Fruit fly (Drosophila melanogaster) whole organism: ENCODE results near the gene CG15406.
A peak's percentile ranks its signal among the peaks of the same experiment; 100 is the strongest.

Source experiments
- CG8478 ChIP-seq: fragments of >200 bp; optimal IDR thresholded peaks from 2 replicates; lab custom pipeline; 2018; ENCODE audit warnings: inconsistent platforms
- Dll ChIP-seq: fragments of >200 bp; optimal IDR thresholded peaks from 2 replicates; lab custom pipeline; 2017
- EcR ChIP-seq, 2 experiments: fragments of >200 bp; optimal IDR thresholded peaks; 2 replicates each; lab custom pipeline; 2017; ENCODE audit warnings: missing biosample characterization in 2 of 2, missing genetic modification characterization in 2 of 2, missing genetic modification reagents in 2 of 2
- pan ChIP-seq: fragments of >200 bp; optimal IDR thresholded peaks from 2 replicates; lab custom pipeline; 2017
- psq ChIP-seq: fragments of >200 bp; optimal IDR thresholded peaks from 2 replicates; lab custom pipeline; 2017
- usp ChIP-seq: fragments of >200 bp; optimal IDR thresholded peaks from 2 replicates; lab custom pipeline; 2017; ENCODE audit warnings: missing biosample characterization, missing genetic modification characterization, mixed read lengths

The CG15406 gene

DNA sequence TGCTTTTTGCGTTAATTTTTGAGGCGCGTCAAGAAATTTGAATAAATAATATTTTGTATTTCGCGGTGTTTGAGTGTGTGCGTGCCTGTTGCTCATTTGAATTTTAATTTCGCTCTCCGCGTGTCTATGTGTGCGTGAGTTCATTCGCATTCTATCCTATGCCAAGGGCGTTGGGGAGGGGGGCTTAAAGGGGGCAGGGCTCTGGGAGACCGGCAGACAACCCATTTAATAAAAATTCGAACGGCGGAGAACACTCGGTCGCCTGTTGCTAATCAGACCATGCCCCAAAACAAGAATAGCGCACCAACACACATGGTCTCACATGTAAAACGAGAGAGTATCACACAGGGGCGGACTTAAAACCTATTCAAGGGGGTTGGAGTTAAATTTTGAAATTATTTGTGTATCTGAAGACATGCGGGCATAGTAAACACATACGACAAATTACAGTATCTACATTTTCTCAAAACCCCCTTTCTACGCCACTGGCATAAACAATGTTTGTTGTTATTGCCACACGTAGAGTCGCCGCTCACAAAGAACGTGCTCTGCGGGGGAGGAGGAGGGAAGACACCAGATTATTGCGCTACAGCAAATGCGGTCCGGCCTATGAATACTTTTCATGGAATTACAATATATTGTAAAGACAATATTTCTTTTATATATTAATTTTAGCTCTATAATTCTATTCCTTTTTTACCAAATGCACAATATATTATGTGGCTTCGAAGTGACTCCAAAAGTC lies 7.1 kb upstream of the CG15406 start:
- no peak for TF ChIP-seq usp (GFP tag; lab: Kevin White, UChicago)
- no peak for TF ChIP-seq pan (lab: Kevin White, UChicago)
- TF ChIP-seq CG8478 (lab: Kevin White, UChicago), result no peak
- peak; percentile 31 to 74 for TF ChIP-seq EcR (GFP tag; optimal IDR thresholded peaks at IDR 0.05; lab: Kevin White, UChicago)
- TF ChIP-seq psq, result no peak

DNA sequence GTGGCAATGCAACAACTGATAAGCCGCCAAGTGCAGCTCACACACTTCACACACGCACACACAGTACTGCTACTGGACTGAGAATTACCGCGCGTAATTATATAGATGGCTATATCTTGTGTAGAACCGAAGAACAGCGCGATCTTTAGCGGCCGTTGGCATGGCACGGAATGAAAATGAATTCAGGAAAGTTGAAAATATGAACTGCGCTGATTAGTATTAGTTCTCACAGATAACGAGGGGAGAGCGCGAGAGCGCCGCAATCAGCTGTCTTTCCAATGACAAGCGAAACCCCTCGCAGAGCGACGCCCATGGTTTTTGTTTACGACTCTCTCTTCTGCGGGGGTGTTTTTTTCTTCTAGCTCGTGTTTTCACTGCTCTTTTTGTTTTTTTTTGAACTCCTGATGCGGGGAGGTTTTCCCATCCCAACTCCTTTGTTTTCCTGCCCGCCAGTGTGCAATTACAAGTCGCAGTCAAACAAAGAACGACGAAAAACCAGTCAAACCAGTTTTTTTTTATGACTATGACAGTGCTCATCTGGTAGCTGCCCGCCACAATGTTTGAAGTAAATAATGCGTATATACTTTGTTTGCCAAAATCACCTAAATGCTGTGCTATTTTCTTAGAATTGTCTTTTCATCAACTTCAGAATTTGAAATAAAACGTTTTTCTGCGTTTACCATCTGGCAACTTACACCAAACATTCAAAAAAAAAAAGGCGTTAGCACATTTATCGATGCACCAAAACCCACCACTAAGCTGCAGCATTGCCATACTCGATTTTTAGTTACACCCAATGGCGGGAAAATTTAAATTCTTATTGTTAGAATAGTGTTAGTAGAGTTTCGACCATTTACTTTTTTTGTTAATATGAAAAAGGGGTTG lies 5.8 kb upstream of the CG15406 start, which contains the start of gene CG9663:
CG9663 (minus strand) TSS at position 173 of the 885 bp plus-strand sequence.
- no peak for TF ChIP-seq Dll (lab: Kevin White, UChicago)
- no peak for TF ChIP-seq pan (lab: Kevin White, UChicago)
- TF ChIP-seq usp (GFP tag; lab: Kevin White, UChicago), result no peak
- TF ChIP-seq psq, result no peak
- TF ChIP-seq EcR (GFP tag; optimal IDR thresholded peaks at IDR 0.05; lab: Kevin White, UChicago), result peak in 1 of 2 experiments; percentile 5

DNA sequence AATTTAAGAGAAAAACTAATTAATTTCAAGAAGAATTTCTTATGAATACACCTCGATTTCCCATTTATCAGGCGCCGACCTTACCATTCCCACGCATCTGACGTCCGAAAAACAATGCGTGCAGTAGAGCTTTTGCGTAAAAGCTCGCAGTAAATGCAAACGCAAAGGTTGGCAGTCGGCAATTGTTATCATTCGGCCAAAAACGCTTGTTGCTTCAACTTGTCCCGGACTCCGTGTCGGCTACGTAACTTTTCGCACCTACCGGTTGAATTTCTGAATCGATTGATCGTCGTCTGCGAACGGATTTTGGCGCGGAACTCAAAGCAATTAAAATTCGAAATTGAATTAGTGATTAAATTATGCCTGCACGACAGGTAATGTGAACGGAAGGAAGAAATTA lies 5.1 kb upstream of the CG15406 start, which contains the start of gene CG3277:
CG3277 (plus strand) TSS at position 208 of the 400 bp plus-strand sequence.
- TF ChIP-seq Dll (lab: Kevin White, UChicago), result no peak
- TF ChIP-seq EcR (GFP tag; optimal IDR thresholded peaks at IDR 0.05; lab: Kevin White, UChicago), result no peak
- TF ChIP-seq pan (lab: Kevin White, UChicago), result no peak
- TF ChIP-seq CG8478 (lab: Kevin White, UChicago), result no peak
- TF ChIP-seq usp (GFP tag; lab: Kevin White, UChicago), result no peak
- no peak for TF ChIP-seq psq

DNA sequence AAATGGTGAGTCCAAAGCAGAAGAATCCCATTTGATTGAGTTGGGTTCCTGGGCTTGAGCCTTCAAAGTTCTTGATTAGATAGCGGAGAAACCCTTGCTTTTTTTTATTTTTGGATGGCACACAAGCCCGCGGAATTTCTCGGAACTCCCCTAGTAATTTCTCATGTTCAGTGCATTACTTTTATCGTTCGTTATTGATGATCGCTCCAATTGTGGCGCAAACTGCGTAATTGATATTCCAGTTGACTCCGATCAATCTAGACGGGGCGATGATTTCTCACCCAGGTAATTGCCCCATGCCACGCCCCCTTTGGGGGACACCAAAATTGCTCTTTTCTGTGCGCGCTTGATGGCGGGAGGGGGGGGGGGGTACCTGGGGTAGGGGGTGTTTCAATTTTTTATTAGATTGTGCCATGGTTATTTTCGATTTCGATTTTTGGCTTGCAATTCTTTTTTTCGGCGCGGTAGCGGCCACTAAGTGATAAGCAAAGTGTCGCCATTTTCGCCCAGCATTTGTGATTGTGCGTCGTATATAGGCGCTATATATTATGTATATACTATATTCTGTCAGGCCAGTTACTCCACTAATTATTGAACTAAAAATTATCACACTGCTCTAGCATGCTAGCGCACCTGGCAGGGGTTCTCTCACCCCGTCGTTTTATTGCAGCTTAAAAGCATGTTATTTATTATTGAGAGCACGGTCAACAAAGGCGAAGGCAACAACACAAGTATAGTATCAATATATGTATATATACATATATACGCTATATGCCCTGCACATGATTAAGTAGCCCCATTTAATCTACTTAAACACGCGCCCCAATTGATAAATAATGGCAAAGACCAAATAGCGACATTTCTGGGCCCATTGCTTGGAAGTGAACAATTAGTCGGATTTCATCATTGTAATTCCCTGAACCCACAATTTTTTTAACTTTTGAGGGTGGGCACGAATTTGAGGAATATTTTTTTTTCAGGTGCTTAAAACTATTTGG lies 3.9 kb upstream of the CG15406 start:
- no peak for TF ChIP-seq Dll (lab: Kevin White, UChicago)

DNA sequence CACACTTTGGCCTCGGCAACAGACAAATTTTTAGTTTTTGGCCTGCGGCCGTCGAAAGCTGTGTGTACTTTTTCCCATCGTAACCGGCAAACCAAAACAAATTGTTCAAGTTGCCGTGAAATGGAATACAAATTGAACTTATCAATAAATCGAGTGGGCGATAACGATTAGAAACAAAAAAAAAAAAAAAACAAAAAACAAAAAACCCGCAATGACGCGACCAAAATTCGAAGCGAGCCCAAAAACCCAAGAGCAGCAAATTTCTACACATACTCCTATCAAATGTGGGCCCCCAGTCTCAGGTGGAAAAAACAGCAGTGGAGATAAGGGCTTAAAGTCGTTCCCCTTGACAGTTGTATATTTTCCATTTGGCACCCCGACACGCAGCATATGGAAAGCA lies 1.8 kb upstream of the CG15406 start:
- TF ChIP-seq usp (GFP tag; lab: Kevin White, UChicago) (no peak), pan (lab: Kevin White, UChicago) (no peak), CG8478 (lab: Kevin White, UChicago) (no peak), psq (no peak), Dll (lab: Kevin White, UChicago) (no peak), EcR (GFP tag; optimal IDR thresholded peaks at IDR 0.05; lab: Kevin White, UChicago) (no peak)

DNA sequence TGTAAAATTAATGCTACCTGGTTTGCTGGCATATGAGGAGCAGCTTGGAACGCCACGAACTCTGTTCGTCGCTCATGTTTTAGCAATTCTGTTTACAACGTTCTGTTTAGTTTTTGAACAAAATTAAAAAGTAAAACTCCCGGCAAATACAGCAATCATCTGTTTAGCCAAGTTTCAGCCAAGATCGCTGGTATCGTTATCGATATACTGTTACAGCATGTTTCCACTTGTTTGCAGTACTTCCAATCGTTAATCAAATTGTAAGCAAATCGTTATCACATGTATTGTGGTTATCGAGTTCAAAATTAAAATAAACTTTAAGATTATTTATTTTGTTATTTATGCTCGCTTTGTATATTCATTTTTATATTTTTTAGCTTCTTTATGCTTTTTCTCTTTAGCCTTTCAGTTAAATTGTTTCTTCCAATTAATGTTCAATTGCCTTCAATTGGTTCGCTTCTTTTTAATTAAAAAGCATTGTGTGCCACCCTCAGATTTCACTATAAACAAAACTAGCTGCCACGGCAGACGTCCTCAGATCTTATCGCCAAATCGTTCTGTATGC lies 10.8 kb downstream of the CG15406 start, which contains the start of the genes Fign and CG8837:
Fign (minus strand) TSS at position 142 of the 565 bp plus-strand sequence.
CG8837 (plus strand) TSS at position 515 of the 565 bp plus-strand sequence.
- TF ChIP-seq pan (lab: Kevin White, UChicago), result no peak
- TF ChIP-seq usp (GFP tag; lab: Kevin White, UChicago), result no peak
- TF ChIP-seq CG8478 (lab: Kevin White, UChicago), result no peak
- TF ChIP-seq psq, result no peak
- no peak for TF ChIP-seq Dll (lab: Kevin White, UChicago)
- TF ChIP-seq EcR (GFP tag; optimal IDR thresholded peaks at IDR 0.05; lab: Kevin White, UChicago), result no peak

DNA sequence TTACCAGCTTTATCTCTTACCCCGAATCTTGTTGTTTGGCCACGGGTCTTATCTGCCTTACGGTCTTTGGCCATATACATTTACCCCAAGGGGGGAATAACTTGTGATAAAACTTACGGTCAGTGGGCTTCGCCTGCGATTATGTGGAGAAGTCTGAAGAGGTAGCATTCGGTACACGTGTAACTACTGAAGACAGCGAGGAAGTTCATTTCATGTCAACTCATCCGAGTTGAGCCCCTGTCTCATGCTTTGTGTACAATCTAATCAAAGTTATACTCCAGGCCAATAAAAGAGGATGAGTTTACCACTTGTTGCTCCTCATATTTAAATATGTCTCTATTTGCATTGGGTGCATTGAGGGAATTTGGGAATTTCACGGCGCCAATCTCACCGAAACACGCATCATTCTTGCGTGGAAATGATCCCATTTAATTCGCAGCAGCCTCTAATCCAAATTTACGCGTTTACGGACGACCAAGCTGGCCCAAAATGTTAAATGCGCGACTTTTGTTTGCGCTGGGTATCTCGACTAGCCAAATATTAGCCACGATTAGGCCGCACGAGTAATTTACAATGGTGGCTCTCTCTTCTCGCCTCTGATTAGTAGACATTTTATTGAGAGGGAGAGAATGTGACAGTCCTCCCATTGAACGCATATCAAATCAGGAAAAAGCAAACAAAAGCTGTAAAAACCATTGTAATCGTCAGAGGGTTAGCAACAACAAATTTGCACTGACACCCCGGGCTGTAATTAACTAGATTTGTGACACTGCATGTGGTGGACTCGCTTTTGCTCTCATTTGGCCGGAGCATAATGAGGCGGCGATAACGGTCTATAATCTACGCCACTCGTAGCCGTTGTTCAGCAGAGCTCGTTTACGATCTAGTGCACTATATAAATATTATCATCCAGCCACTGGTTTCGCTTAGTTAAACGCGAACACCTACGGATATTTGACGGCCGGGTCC lies 14.6 kb downstream of the CG15406 start, which contains the start of gene CG33281:
CG33281 (plus strand) TSS at position 919 of the 969 bp plus-strand sequence.
- TF ChIP-seq pan (lab: Kevin White, UChicago) (no peak), EcR (GFP tag; optimal IDR thresholded peaks at IDR 0.05; lab: Kevin White, UChicago) (no peak), Dll (lab: Kevin White, UChicago) (no peak), usp (GFP tag; lab: Kevin White, UChicago) (no peak), psq (no peak), CG8478 (lab: Kevin White, UChicago) (no peak)

DNA sequence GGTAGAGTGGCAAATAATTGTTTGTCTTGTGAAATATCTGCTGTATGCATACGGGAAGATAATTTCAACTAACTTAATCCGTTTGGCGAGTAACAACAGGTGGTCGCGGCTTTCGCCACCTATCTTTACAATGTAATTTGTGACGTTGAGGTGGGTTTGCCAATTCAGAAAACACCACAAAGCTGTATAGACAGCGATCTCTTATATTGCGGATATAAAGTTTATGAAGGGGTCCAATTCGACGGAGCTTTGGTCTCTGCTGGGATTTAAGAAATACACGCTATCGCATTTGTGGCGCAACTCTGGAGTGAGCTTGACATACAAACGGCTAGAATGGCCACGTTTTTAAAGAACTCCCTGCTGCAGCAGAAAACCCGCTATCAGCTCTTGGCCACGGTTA lies 18.6 kb downstream of the CG15406 start, which contains the start of gene CG33282:
CG33282 (plus strand) TSS at position 301 of the 400 bp plus-strand sequence.
- TF ChIP-seq Dll (lab: Kevin White, UChicago) (no peak), usp (GFP tag; lab: Kevin White, UChicago) (no peak), CG8478 (lab: Kevin White, UChicago) (no peak), psq (no peak), pan (lab: Kevin White, UChicago) (no peak), EcR (GFP tag; optimal IDR thresholded peaks at IDR 0.05; lab: Kevin White, UChicago) (no peak)

DNA sequence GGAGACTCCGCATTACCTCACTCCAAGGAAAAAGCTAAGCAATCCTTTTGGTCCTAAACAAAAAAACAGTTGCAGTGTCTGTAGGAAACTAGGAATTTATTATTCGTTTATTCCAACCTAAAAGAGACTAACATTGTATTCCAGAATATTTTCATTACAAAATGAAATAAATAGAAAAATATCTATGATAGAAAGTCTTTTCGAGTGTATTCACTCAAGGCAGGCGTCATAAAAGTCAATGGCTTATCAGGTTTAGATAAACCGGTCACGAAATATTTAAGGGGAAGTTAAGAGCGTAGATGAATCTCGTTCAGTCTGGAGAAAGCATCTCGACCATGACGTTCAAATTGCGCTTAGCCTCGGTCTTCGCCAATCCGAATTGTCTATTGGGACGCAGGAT lies 21.6 kb downstream of the CG15406 start, which contains the start of gene CG3285:
CG3285 (plus strand) TSS at position 301 of the 400 bp plus-strand sequence.
- TF ChIP-seq psq, result no peak
- no peak for TF ChIP-seq pan (lab: Kevin White, UChicago)
- no peak for TF ChIP-seq CG8478 (lab: Kevin White, UChicago)
- no peak for TF ChIP-seq usp (GFP tag; lab: Kevin White, UChicago)
- TF ChIP-seq EcR (GFP tag; optimal IDR thresholded peaks at IDR 0.05; lab: Kevin White, UChicago), result no peak
- TF ChIP-seq Dll (lab: Kevin White, UChicago), result no peak
